Worm (Caenorhabditis elegans) whole organism, L4 larva: Measurements from ENCODE around the gene flh-3.

Source experiments
- D1046.2 ChIP-seq: fragments of 200-800 bp; sonication (Bioruptor generic); IDR thresholded peaks from 2 replicates; pipeline ENCODE4 v1.3.6; 2022; ENCODE audit warnings: missing genetic modification characterization, missing compliant biosample characterization
- F10B5.3 ChIP-seq: sonication (generic microtip); optimal IDR thresholded peaks from 2 replicates; lab custom pipeline; 2016; ENCODE audit warnings: mild to moderate bottlenecking, missing genetic modification characterization, missing compliant biosample characterization
- F44E2.7 ChIP-seq: fragments of 200-800 bp; sonication (Bioruptor generic); IDR thresholded peaks from 2 replicates; pipeline ENCODE4 v2.1.2; 2022; ENCODE audit warnings: missing genetic modification characterization, missing compliant biosample characterization
- F49E8.2 ChIP-seq: sonication (generic microtip); optimal IDR thresholded peaks from 2 replicates; lab custom pipeline; 2016; ENCODE audit warnings: missing compliant biosample characterization, mild to moderate bottlenecking, missing genetic modification characterization, borderline replicate concordance
- T20F7.1 ChIP-seq: fragments of 200-800 bp; sonication (Bioruptor generic); optimal IDR thresholded peaks from 2 replicates; lab custom pipeline; 2018; ENCODE audit warnings: mild to moderate bottlenecking, missing genetic modification characterization, missing compliant biosample characterization
- T26A8.4 ChIP-seq: fragments of 200-800 bp; sonication (Bioruptor generic); IDR thresholded peaks from 2 replicates; pipeline ENCODE4 v1.3.6; 2022; ENCODE audit warnings: missing genetic modification characterization, missing compliant biosample characterization
- Y105C5A.15 ChIP-seq: fragments of 200-800 bp; sonication (Bioruptor generic); IDR thresholded peaks from 2 replicates; pipeline ENCODE4 v1.3.6; 2022; ENCODE audit warnings: missing genetic modification characterization, missing compliant biosample characterization
- Y48G9A.11 ChIP-seq: fragments of 200-800 bp; sonication (Bioruptor generic); IDR thresholded peaks from 2 replicates; pipeline ENCODE4 v1.3.6; 2022; ENCODE audit warnings: missing genetic modification reagents, missing genetic modification characterization, missing compliant biosample characterization
- Y5F2A.4 ChIP-seq: fragments of 200-800 bp; sonication (Bioruptor generic); optimal IDR thresholded peaks from 2 replicates; lab custom pipeline; 2018; ENCODE audit warnings: mild to moderate bottlenecking, missing genetic modification characterization, missing compliant biosample characterization
- ZK337.2 ChIP-seq: fragments of 200-800 bp; sonication (Bioruptor generic); IDR thresholded peaks from 2 replicates; pipeline ENCODE4 v1.3.6; 2022; ENCODE audit warnings: missing genetic modification reagents, missing genetic modification characterization, missing compliant biosample characterization
- ZK546.5 ChIP-seq, 2 experiments: sonication (generic microtip); optimal IDR thresholded peaks; 2 replicates each; lab custom pipeline; 2017; ENCODE audit warnings: missing biosample characterization in 2 of 2, missing genetic modification characterization in 2 of 2
- aly-2 ChIP-seq: sonication (generic microtip); optimal IDR thresholded peaks from 2 replicates; lab custom pipeline; 2018; ENCODE audit warnings: missing biosample characterization, missing genetic modification characterization
- attf-4 ChIP-seq: sonication (generic microtip); optimal IDR thresholded peaks from 3 replicates; lab custom pipeline; 2017; ENCODE audit warnings: missing biosample characterization, missing genetic modification characterization
- ceh-28 ChIP-seq: fragments of 150-350 bp; optimal IDR thresholded peaks from 2 replicates; lab custom pipeline; 2014; ENCODE audit warnings: missing biosample characterization, missing genetic modification reagents, missing genetic modification characterization
- cey-2 ChIP-seq: sonication (generic microtip); optimal IDR thresholded peaks from 3 replicates; lab custom pipeline; 2017; ENCODE audit warnings: missing genetic modification characterization, mild to moderate bottlenecking, missing compliant biosample characterization, antibody characterized with exemption, borderline replicate concordance; ENCODE audit not compliant: insufficient read depth
- daf-12 ChIP-seq: fragments of 150-350 bp; optimal IDR thresholded peaks from 2 replicates; lab custom pipeline; 2014; ENCODE audit warnings: missing biosample characterization, missing genetic modification reagents, missing genetic modification characterization
- daf-8 ChIP-seq: fragments of 200-800 bp; sonication (Bioruptor generic); IDR thresholded peaks from 2 replicates; pipeline ENCODE4 v1.3.6; 2022; ENCODE audit warnings: missing genetic modification characterization, missing compliant biosample characterization
- dmd-8 ChIP-seq: fragments of 200-800 bp; sonication (Bioruptor generic); IDR thresholded peaks from 2 replicates; pipeline ENCODE4 v1.3.6; 2022; ENCODE audit warnings: missing genetic modification characterization, missing compliant biosample characterization
- dmd-9 ChIP-seq: fragments of 200-800 bp; sonication (Bioruptor generic); IDR thresholded peaks from 2 replicates; pipeline ENCODE4 v1.3.6; 2022; ENCODE audit warnings: missing genetic modification reagents, missing genetic modification characterization, missing compliant biosample characterization
- fkh-10 ChIP-seq: fragments of 150-350 bp; optimal IDR thresholded peaks from 2 replicates; lab custom pipeline; 2014; ENCODE audit warnings: missing biosample characterization, missing genetic modification reagents, missing genetic modification characterization
- fos-1 ChIP-seq: fragments of 150-350 bp; optimal IDR thresholded peaks from 2 replicates; lab custom pipeline; 2014; ENCODE audit warnings: missing biosample characterization, missing genetic modification characterization
- hlh-11 ChIP-seq: fragments of 200-800 bp; sonication (Bioruptor generic); optimal IDR thresholded peaks from 2 replicates; lab custom pipeline; 2018; ENCODE audit warnings: mild to moderate bottlenecking, missing genetic modification characterization, missing compliant biosample characterization
- hlh-30 ChIP-seq: sonication (generic microtip); optimal IDR thresholded peaks from 2 replicates; lab custom pipeline; 2017; ENCODE audit warnings: antibody characterized with exemption, mild to moderate bottlenecking, missing genetic modification characterization, missing compliant biosample characterization; ENCODE audit not compliant: insufficient read depth
- jun-1 ChIP-seq: fragments of 150-350 bp; optimal IDR thresholded peaks from 2 replicates; lab custom pipeline; 2014; ENCODE audit warnings: missing biosample characterization, missing genetic modification reagents, missing genetic modification characterization
- lin-1 ChIP-seq: fragments of 200-800 bp; sonication (Bioruptor generic); IDR thresholded peaks from 2 replicates; pipeline ENCODE4 v1.3.6; 2022; ENCODE audit warnings: missing genetic modification reagents, missing genetic modification characterization, missing compliant biosample characterization
- lin-39 ChIP-seq: fragments of 150-350 bp; optimal IDR thresholded peaks from 2 replicates; lab custom pipeline; 2014; ENCODE audit warnings: missing biosample characterization, missing genetic modification reagents, missing genetic modification characterization
- lir-3 ChIP-seq: sonication (generic microtip); optimal IDR thresholded peaks from 2 replicates; lab custom pipeline; 2016; ENCODE audit warnings: mild to moderate bottlenecking, missing genetic modification characterization, missing compliant biosample characterization
- madf-5 ChIP-seq, 2 experiments: fragments of 200-800 bp; sonication (Bioruptor generic); IDR thresholded peaks; 2 replicates each; pipeline ENCODE4 v1.3.6; 2022; ENCODE audit warnings: missing compliant biosample characterization in 2 of 2, missing genetic modification characterization in 2 of 2
- mdl-1 ChIP-seq, 2 experiments: fragments of 150-350 bp in 1 of 2; sonication (generic microtip) in 1 of 2; optimal IDR thresholded peaks; 2 replicates each; lab custom pipeline; 2014 to 2017; ENCODE audit warnings: missing biosample characterization in 2 of 2, missing genetic modification characterization in 2 of 2
- mep-1 ChIP-seq: fragments of 150-350 bp; sonication (generic microtip); optimal IDR thresholded peaks from 3 replicates; lab custom pipeline; 2014; ENCODE audit warnings: missing biosample characterization, missing genetic modification characterization
- mes-2 ChIP-seq: sonication (generic microtip); optimal IDR thresholded peaks from 2 replicates; lab custom pipeline; 2016; ENCODE audit warnings: missing genotype, mild to moderate bottlenecking, missing genetic modification characterization, missing compliant biosample characterization; ENCODE audit not compliant: poor library complexity, severe bottlenecking
- mxl-3 ChIP-seq: fragments of 200-800 bp; sonication (Bioruptor generic); optimal IDR thresholded peaks from 2 replicates; lab custom pipeline; 2018; ENCODE audit warnings: mild to moderate bottlenecking, missing genetic modification characterization, missing compliant biosample characterization
- nhr-102 ChIP-seq: sonication (generic microtip); optimal IDR thresholded peaks from 2 replicates; lab custom pipeline; 2016; ENCODE audit warnings: mild to moderate bottlenecking, missing genetic modification characterization, moderate library complexity, missing compliant biosample characterization
- nhr-11 ChIP-seq: fragments of 150-350 bp; optimal IDR thresholded peaks from 2 replicates; lab custom pipeline; 2014; ENCODE audit warnings: missing biosample characterization, missing genetic modification characterization
- nhr-237 ChIP-seq: sonication (generic microtip); optimal IDR thresholded peaks from 2 replicates; lab custom pipeline; 2017; ENCODE audit warnings: missing biosample characterization, missing genetic modification characterization
- nhr-25 ChIP-seq: sonication (generic microtip); optimal IDR thresholded peaks from 2 replicates; lab custom pipeline; 2017; ENCODE audit warnings: missing genetic modification characterization, mild to moderate bottlenecking, missing compliant biosample characterization, antibody characterized with exemption, moderate library complexity, borderline replicate concordance; ENCODE audit not compliant: insufficient read depth
- nhr-28 ChIP-seq: fragments of 150-350 bp; optimal IDR thresholded peaks from 2 replicates; lab custom pipeline; 2014; ENCODE audit warnings: missing biosample characterization, missing genetic modification characterization
- nhr-48 ChIP-seq: sonication (generic microtip); optimal IDR thresholded peaks from 2 replicates; lab custom pipeline; 2016; ENCODE audit warnings: mild to moderate bottlenecking, missing genetic modification characterization, missing compliant biosample characterization
- nhr-77 ChIP-seq: fragments of 150-350 bp; optimal IDR thresholded peaks from 2 replicates; lab custom pipeline; 2014; ENCODE audit warnings: missing biosample characterization, missing genetic modification characterization
- pha-4 ChIP-seq, 2 experiments: fragments of 150-350 bp in 1 of 2; fragments of 200-800 bp in 1 of 2; sonication (Bioruptor generic) in 1 of 2; IDR thresholded peaks in 1 of 2; optimal IDR thresholded peaks in 1 of 2; 2 replicates each; pipeline versions ENCODE4 v1.3.6 to Lab custom; 2014 to 2022; ENCODE audit warnings: missing genetic modification characterization in 2 of 2, missing genetic modification reagents in 2 of 2, missing biosample characterization in 1 of 2, missing compliant biosample characterization in 1 of 2
- sdz-12 ChIP-seq: fragments of 200-800 bp; sonication (Bioruptor generic); optimal IDR thresholded peaks from 2 replicates; lab custom pipeline; 2018; ENCODE audit warnings: mild to moderate bottlenecking, missing genetic modification characterization, missing compliant biosample characterization
- spr-1 ChIP-seq: sonication (generic microtip); optimal IDR thresholded peaks from 2 replicates; lab custom pipeline; 2016; ENCODE audit warnings: mild to moderate bottlenecking, missing genetic modification characterization, missing compliant biosample characterization
- spr-3 ChIP-seq: fragments of 200-800 bp; sonication (Bioruptor generic); optimal IDR thresholded peaks from 2 replicates; lab custom pipeline; 2018; ENCODE audit warnings: mild to moderate bottlenecking, missing genetic modification characterization, missing compliant biosample characterization
- tra-1 ChIP-seq: fragments of 200-800 bp; sonication (Bioruptor generic); IDR thresholded peaks from 2 replicates; pipeline ENCODE4 v1.3.6; 2022; ENCODE audit warnings: missing genetic modification reagents, missing genetic modification characterization, missing compliant biosample characterization
- unc-62 ChIP-seq, 3 experiments: fragments of 150-350 bp in 1 of 3; sonication (generic microtip); optimal IDR thresholded peaks in 2 of 3; peaks in 1 of 3; 1 replicate in 1 of 3; 2 replicates in 2 of 3; lab custom pipeline; 2014 to 2017; ENCODE audit warnings: missing biosample characterization in 3 of 3, missing genetic modification characterization in 3 of 3, missing genetic modification reagents in 3 of 3, missing genotype in 1 of 3
- vab-7 ChIP-seq: fragments of 200-800 bp; sonication (Bioruptor generic); IDR thresholded peaks from 2 replicates; pipeline ENCODE4 v1.3.6; 2022; ENCODE audit warnings: missing genetic modification reagents, missing genetic modification characterization, missing compliant biosample characterization
- zag-1 ChIP-seq: fragments of 150-350 bp; optimal IDR thresholded peaks from 2 replicates; lab custom pipeline; 2014; ENCODE audit warnings: missing biosample characterization, missing genetic modification characterization
- zip-11 ChIP-seq: fragments of 200-800 bp; sonication (Bioruptor generic); IDR thresholded peaks from 2 replicates; pipeline ENCODE4 v1.3.6; 2022; ENCODE audit warnings: missing genetic modification characterization, missing compliant biosample characterization
- zip-2 ChIP-seq: fragments of 150-350 bp; optimal IDR thresholded peaks from 2 replicates; lab custom pipeline; 2014; ENCODE audit warnings: missing biosample characterization, missing genetic modification characterization
- ztf-7 ChIP-seq: fragments of 150-350 bp; optimal IDR thresholded peaks from 2 replicates; lab custom pipeline; 2014; ENCODE audit warnings: missing biosample characterization, missing genetic modification characterization

Gene flh-3

DNA sequence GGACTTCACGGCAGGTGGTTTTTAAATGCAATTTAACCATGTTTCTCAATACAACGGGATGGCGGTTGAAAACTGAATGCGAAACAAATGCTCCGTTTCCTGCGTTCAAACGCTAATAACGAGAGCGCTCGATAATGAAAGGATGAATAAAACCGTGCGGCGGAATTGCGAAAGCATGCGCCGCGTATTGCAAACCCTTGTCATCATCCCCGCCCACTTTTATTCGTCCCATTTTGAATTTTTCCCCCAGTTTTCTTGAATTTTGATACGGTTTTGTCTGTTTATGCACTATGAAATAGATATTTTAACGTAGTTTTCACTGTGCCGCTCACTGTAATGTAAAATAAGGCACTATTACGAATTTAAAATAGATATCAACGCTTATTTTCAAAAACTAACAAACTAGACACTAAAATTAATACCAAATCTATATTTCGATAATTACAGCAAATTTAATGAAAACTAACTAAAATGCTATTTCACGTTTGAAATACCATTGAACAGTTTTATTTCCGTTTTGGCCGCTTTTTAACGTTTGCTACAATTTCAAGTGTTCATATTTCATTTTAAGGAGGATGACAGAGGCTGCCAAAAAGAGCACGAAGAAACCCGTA, 46.3 kb downstream of the flh-3 start, which contains the start of the genes F49C12.9 and rpn-7 (continued):
- TF ChIP-seq daf-8 (GFP tag; lab: Robert Waterston, UW) (no peak), hlh-11 (tag; lab: Kevin White, UChicago) (peak; percentile 30), mdl-1 (tag; optimal IDR thresholded peaks at IDR 0.05; lab: Kevin White, UChicago) (peak in 1 of 2 experiments; percentile 9), nhr-77 (tag; lab: Kevin White, UChicago) (no peak), jun-1 (tag; lab: Kevin White, UChicago) (no peak), F44E2.7 (GFP tag; lab: Robert Waterston, UW) (no peak), spr-1 (tag; lab: Kevin White, UChicago) (no peak), tra-1 (GFP tag; lab: Robert Waterston, UW) (no peak), sdz-12 (GFP tag; lab: Kevin White, UChicago) (no peak), nhr-48 (tag; lab: Kevin White, UChicago) (no peak), dmd-8 (GFP tag; lab: Robert Waterston, UW) (no peak), spr-3 (GFP tag; lab: Kevin White, UChicago) (no peak), dmd-9 (GFP tag; lab: Robert Waterston, UW) (no peak), T26A8.4 (no peak), madf-5 (GFP tag; IDR thresholded peaks at IDR 0.05; lab: Robert Waterston, UW) (no peak), nhr-28 (tag; lab: Kevin White, UChicago) (no peak), ZK337.2 (no peak), F10B5.3 (tag; lab: Kevin White, UChicago) (no peak), fos-1 (no peak), nhr-25 (tag; lab: Kevin White, UChicago) (no peak), T20F7.1 (GFP tag; lab: Kevin White, UChicago) (peak; percentile 3), attf-4 (no peak), ceh-28 (tag; lab: Kevin White, UChicago) (no peak), daf-12 (tag; lab: Kevin White, UChicago) (no peak), unc-62 (GFP tag; optimal IDR thresholded peaks at IDR 0.05 in 1 of 2; lab: Kevin White, UChicago) (peak in 1 of 2 experiments; percentile 21), unc-62 (tag; optimal IDR thresholded peaks at IDR 0.05; lab: Kevin White, UChicago) (no peak), mes-2 (tag; lab: Kevin White, UChicago) (peak; percentile 83), mxl-3 (GFP tag; lab: Kevin White, UChicago) (no peak), nhr-11 (tag; lab: Kevin White, UChicago) (no peak), vab-7 (GFP tag; lab: Robert Waterston, UW) (no peak), Y5F2A.4 (GFP tag; lab: Kevin White, UChicago) (no peak), zip-2 (tag; lab: Kevin White, UChicago) (no peak), ZK546.5 (tag; optimal IDR thresholded peaks at IDR 0.05; lab: Kevin White, UChicago) (no peak), aly-2 (tag; lab: Kevin White, UChicago) (no peak), nhr-102 (tag; lab: Kevin White, UChicago) (no peak), mep-1 (no peak), pha-4 (GFP tag; IDR thresholded peaks at IDR 0.05; lab: Robert Waterston, UW) (no peak), pha-4 (tag; optimal IDR thresholded peaks at IDR 0.05; lab: Kevin White, UChicago) (no peak), fkh-10 (GFP tag; lab: Kevin White, UChicago) (peak; percentile 19), lir-3 (tag; lab: Kevin White, UChicago) (no peak), lin-39 (no peak), F49E8.2 (tag; lab: Kevin White, UChicago) (no peak), Y48G9A.11 (GFP tag; lab: Robert Waterston, UW) (no peak), ztf-7 (tag; lab: Kevin White, UChicago) (no peak), zag-1 (tag; lab: Kevin White, UChicago) (no peak), Y105C5A.15 (GFP tag; lab: Robert Waterston, UW) (no peak), nhr-237 (tag; lab: Kevin White, UChicago) (no peak), D1046.2 (GFP tag; lab: Robert Waterston, UW) (no peak), hlh-30 (tag; lab: Kevin White, UChicago) (no peak), zip-11 (GFP tag; lab: Robert Waterston, UW) (no peak), lin-1 (GFP tag; lab: Robert Waterston, UW) (no peak), cey-2 (tag; lab: Kevin White, UChicago) (no peak)
